Worm (Caenorhabditis elegans) whole organism, late embryonic: Measurements from ENCODE around the gene Y61A9LA.3.

ENCODE experiments used
- F13H6.1 ChIP-seq: sonication (generic microtip); optimal IDR thresholded peaks from 2 replicates; lab custom pipeline; 2016; ENCODE audit warnings: missing genetic modification characterization, missing compliant biosample characterization
- ceh-19 ChIP-seq: fragments of 200-800 bp; sonication (Bioruptor generic); optimal IDR thresholded peaks from 2 replicates; lab custom pipeline; 2018; ENCODE audit warnings: mild to moderate bottlenecking, missing genetic modification characterization, missing compliant biosample characterization
- hlh-8 ChIP-seq: sonication (generic microtip); optimal IDR thresholded peaks from 2 replicates; lab custom pipeline; 2016; ENCODE audit warnings: missing genotype, missing genetic modification characterization, missing compliant biosample characterization
- tbx-2 ChIP-seq: sonication (generic microtip); optimal IDR thresholded peaks from 2 replicates; lab custom pipeline; 2016; ENCODE audit warnings: missing genetic modification characterization, missing compliant biosample characterization

DNA sequence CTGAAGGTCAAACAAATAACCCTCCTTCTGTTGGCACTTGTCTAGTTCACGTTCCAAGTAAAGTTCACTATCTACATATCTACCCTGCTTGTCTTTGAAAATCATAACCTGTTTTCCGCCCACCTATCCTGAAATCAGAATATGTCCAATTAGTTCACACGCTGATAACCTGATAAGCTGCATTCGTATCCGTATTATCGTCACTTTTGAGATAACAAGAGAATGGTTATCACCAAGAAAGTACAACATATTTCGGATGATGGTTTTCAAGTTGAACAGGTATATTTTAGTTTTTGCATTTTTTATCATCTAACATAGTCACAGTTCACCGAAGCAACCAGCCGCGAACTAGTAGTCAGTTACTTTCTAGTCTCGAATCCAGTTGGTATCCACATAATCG lies 19.9 kb downstream of the Y61A9LA.3 start:
- no peak for TF ChIP-seq tbx-2 (tag; lab: Kevin White, UChicago)
- no peak for TF ChIP-seq F13H6.1 (tag; lab: Kevin White, UChicago)
- no peak for TF ChIP-seq hlh-8 (tag; lab: Kevin White, UChicago)
- no peak for TF ChIP-seq ceh-19 (GFP tag; lab: Kevin White, UChicago)
